Worm (Caenorhabditis elegans) whole organism, mixed stage, embryonic: Measurements from ENCODE around the gene B0252.11.

Experiments
- M03D4.4 ChIP-seq: sonication (generic microtip); optimal IDR thresholded peaks from 2 replicates; lab custom pipeline; 2017; ENCODE audit warnings: mild to moderate bottlenecking, missing genetic modification characterization, missing compliant biosample characterization
- bed-3 ChIP-seq: fragments of 200-800 bp; sonication (Bioruptor generic); optimal IDR thresholded peaks from 3 replicates; lab custom pipeline; 2018; ENCODE audit warnings: mild to moderate bottlenecking, missing genetic modification characterization, moderate library complexity, missing compliant biosample characterization
- blmp-1 ChIP-seq: fragments of 150-350 bp; optimal IDR thresholded peaks from 2 replicates; lab custom pipeline; 2014; ENCODE audit warnings: missing biosample characterization, missing genetic modification characterization
- ceh-43 ChIP-seq: fragments of 200-800 bp; sonication (Bioruptor generic); optimal IDR thresholded peaks from 2 replicates; lab custom pipeline; 2018; ENCODE audit warnings: mild to moderate bottlenecking, missing genetic modification characterization, moderate library complexity, missing compliant biosample characterization
- ces-1 ChIP-seq: fragments of 150-350 bp; optimal IDR thresholded peaks from 2 replicates; lab custom pipeline; 2014; ENCODE audit warnings: missing biosample characterization, missing genetic modification reagents, missing genetic modification characterization
- cnd-1 ChIP-seq: fragments of 200-800 bp; sonication (Bioruptor generic); optimal IDR thresholded peaks from 2 replicates; lab custom pipeline; 2018; ENCODE audit warnings: mild to moderate bottlenecking, missing genetic modification characterization, missing compliant biosample characterization
- elt-1 ChIP-seq: sonication (generic microtip); optimal IDR thresholded peaks from 2 replicates; lab custom pipeline; 2017; ENCODE audit warnings: missing genetic modification characterization, mild to moderate bottlenecking, missing compliant biosample characterization, antibody characterized with exemption, moderate library complexity, borderline replicate concordance; ENCODE audit not compliant: insufficient read depth
- elt-3 ChIP-seq: fragments of 150-350 bp; optimal IDR thresholded peaks from 2 replicates; lab custom pipeline; 2014; ENCODE audit warnings: missing biosample characterization, missing genetic modification characterization
- flh-1 ChIP-seq: fragments of 200-800 bp; sonication (Bioruptor generic); optimal IDR thresholded peaks from 2 replicates; lab custom pipeline; 2018; ENCODE audit warnings: mild to moderate bottlenecking, missing genetic modification characterization, moderate library complexity, missing compliant biosample characterization
- ham-2 ChIP-seq: fragments of 200-800 bp; sonication (Bioruptor generic); optimal IDR thresholded peaks from 2 replicates; lab custom pipeline; 2018; ENCODE audit warnings: mild to moderate bottlenecking, missing genetic modification characterization, missing compliant biosample characterization
- lin-13 ChIP-seq: fragments of 150-350 bp; optimal IDR thresholded peaks from 2 replicates; lab custom pipeline; 2014; ENCODE audit warnings: missing biosample characterization, missing genetic modification characterization
- lin-32 ChIP-seq: fragments of 200-800 bp; sonication (Bioruptor generic); optimal IDR thresholded peaks from 2 replicates; lab custom pipeline; 2018; ENCODE audit warnings: mild to moderate bottlenecking, missing genetic modification characterization, missing compliant biosample characterization
- lsy-2 ChIP-seq: fragments of 150-350 bp; optimal IDR thresholded peaks from 2 replicates; lab custom pipeline; 2014; ENCODE audit warnings: missing biosample characterization, missing genetic modification characterization
- mab-5 ChIP-seq: fragments of 150-350 bp; optimal IDR thresholded peaks from 2 replicates; lab custom pipeline; 2014; ENCODE audit warnings: missing biosample characterization, missing genetic modification characterization
- mep-1 ChIP-seq: fragments of 150-350 bp; optimal IDR thresholded peaks from 2 replicates; lab custom pipeline; 2017; ENCODE audit warnings: missing biosample characterization, missing genetic modification reagents, missing genetic modification characterization, inconsistent platforms
- mls-2 ChIP-seq: sonication (generic microtip); optimal IDR thresholded peaks from 2 replicates; lab custom pipeline; 2016; ENCODE audit warnings: mild to moderate bottlenecking, missing genetic modification characterization, moderate library complexity, missing compliant biosample characterization
- nhr-12 ChIP-seq: fragments of 150-350 bp; optimal IDR thresholded peaks from 2 replicates; lab custom pipeline; 2014; ENCODE audit warnings: missing biosample characterization, missing genetic modification characterization
- nhr-2 ChIP-seq: fragments of 150-350 bp; optimal IDR thresholded peaks from 2 replicates; lab custom pipeline; 2014; ENCODE audit warnings: missing biosample characterization, missing genetic modification characterization
- nhr-237 ChIP-seq: fragments of 150-350 bp; optimal IDR thresholded peaks from 2 replicates; lab custom pipeline; 2014; ENCODE audit warnings: missing biosample characterization, missing genetic modification characterization
- nhr-28 ChIP-seq: fragments of 150-350 bp; optimal IDR thresholded peaks from 2 replicates; lab custom pipeline; 2014; ENCODE audit warnings: missing biosample characterization, missing genetic modification characterization
- nhr-76 ChIP-seq: sonication (generic microtip); optimal IDR thresholded peaks from 2 replicates; lab custom pipeline; 2017; ENCODE audit warnings: missing biosample characterization, missing genetic modification characterization
- sem-2 ChIP-seq: fragments of 200-800 bp; sonication (Bioruptor generic); optimal IDR thresholded peaks from 2 replicates; lab custom pipeline; 2018; ENCODE audit warnings: mild to moderate bottlenecking, missing genetic modification characterization, missing compliant biosample characterization
- snpc-4 ChIP-seq: fragments of 150-350 bp; optimal IDR thresholded peaks from 2 replicates; lab custom pipeline; 2014; ENCODE audit warnings: missing biosample characterization, missing genetic modification characterization
- sptf-1 ChIP-seq: sonication (generic microtip); optimal IDR thresholded peaks from 2 replicates; lab custom pipeline; 2017; ENCODE audit warnings: mild to moderate bottlenecking, missing genetic modification characterization, moderate library complexity, missing compliant biosample characterization
- unc-120 ChIP-seq: sonication (generic microtip); optimal IDR thresholded peaks from 2 replicates; lab custom pipeline; 2017; ENCODE audit warnings: missing genetic modification characterization, missing compliant biosample characterization; ENCODE audit not compliant: poor library complexity, severe bottlenecking
- unc-62 ChIP-seq: fragments of 150-350 bp; optimal IDR thresholded peaks from 2 replicates; lab custom pipeline; 2014; ENCODE audit warnings: missing biosample characterization, missing genetic modification reagents, missing genetic modification characterization
- ztf-11 ChIP-seq: fragments of 150-350 bp; optimal IDR thresholded peaks from 2 replicates; lab custom pipeline; 2014; ENCODE audit warnings: missing biosample characterization, missing genetic modification characterization

B0252.11 gene

DNA sequence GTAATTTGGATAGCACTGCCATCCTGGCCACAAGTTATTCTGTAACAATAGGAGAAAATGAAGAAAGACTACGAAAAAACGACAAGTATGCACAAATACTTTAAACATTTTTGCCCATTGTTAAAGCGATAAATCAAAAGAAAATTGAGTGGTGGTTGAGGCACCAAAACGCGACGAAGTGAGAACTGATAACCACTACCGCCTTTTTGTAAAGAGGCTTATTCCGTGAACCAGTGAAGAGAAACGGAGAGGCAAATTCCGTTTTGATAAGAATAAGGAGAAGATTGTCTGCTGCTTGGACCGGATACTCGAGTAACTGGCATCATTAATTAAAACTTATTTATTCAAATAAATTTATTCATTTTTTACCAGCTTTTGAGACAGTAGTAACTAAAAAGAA is 33.9 kb downstream of the B0252.11 start, which contains the start of gene pmp-1:
Gene pmp-1, minus strand, starts transcription at position 39 of the 400 bp plus-strand sequence.
- TF ChIP-seq nhr-12 (tag; lab: Kevin White, UChicago) (no peak), ces-1 (GFP tag; lab: Kevin White, UChicago) (no peak)

DNA sequence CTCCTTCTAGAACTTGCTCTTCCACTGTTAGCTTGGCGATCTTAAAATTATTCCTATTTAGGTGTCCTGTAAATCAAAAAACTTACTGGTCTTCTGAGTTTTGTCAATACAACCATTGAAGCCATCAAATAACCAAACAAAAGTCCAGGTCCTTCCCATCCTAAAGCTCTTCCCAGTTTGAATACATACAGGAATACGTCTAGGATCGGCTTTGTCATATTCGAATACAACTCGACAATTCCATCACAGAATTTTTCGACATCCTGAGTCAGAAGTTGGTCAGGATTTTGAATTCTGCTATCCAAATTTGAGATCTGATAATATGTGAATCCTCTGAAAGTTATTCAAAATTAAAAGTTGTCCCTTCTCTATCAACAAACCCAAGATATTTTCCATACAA is 35.3 kb downstream of the B0252.11 start:
- no peak for TF ChIP-seq sem-2 (GFP tag; lab: Kevin White, UChicago)
- TF ChIP-seq snpc-4 (tag; lab: Kevin White, UChicago), result no peak
- no peak for TF ChIP-seq nhr-2

DNA sequence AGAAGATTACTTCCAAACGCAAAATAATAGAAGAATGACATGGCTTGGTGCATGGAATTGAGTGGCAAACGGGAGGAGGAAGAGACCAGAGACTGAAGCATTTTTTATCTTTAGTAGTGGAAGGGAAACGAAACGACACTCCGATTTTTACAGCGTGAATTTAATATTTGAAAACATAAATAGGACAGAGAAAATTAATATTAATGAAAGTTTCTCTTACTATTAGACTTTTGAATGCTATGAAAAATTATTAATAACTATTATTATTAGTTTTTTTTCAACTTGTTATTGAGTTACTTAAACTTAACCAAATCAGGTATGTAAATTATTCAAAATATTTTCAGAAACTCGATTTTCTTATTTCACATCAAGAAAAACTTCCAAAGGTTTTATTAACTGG is 37.5 kb downstream of the B0252.11 start, which contains the start of gene C44B7.7:
Gene C44B7.7, minus strand, starts transcription at position 101 of the 400 bp plus-strand sequence.
- TF ChIP-seq M03D4.4 (tag; lab: Kevin White, UChicago) (no peak), nhr-237 (no peak), blmp-1 (no peak), elt-1 (no peak), ztf-11 (tag; lab: Kevin White, UChicago) (no peak), ces-1 (GFP tag; lab: Kevin White, UChicago) (no peak), bed-3 (GFP tag; lab: Kevin White, UChicago) (no peak), lin-32 (GFP tag; lab: Kevin White, UChicago) (no peak), sptf-1 (tag; lab: Kevin White, UChicago) (no peak), ceh-43 (GFP tag; lab: Kevin White, UChicago) (no peak), snpc-4 (tag; lab: Kevin White, UChicago) (no peak)

ce11 chrII:6877881-6878280 is 39.7 kb downstream of the B0252.11 start:
- no peak for TF ChIP-seq M03D4.4 (tag; lab: Kevin White, UChicago)
- no peak for TF ChIP-seq nhr-28 (tag; lab: Kevin White, UChicago)
- TF ChIP-seq lin-13, result no peak
- no peak for TF ChIP-seq flh-1
- no peak for TF ChIP-seq mls-2 (tag; lab: Kevin White, UChicago)
- TF ChIP-seq lsy-2 (tag; lab: Kevin White, UChicago), result no peak
- no peak for TF ChIP-seq bed-3 (GFP tag; lab: Kevin White, UChicago)
- TF ChIP-seq sem-2 (GFP tag; lab: Kevin White, UChicago), result no peak
- no peak for TF ChIP-seq unc-62 (GFP tag; lab: Kevin White, UChicago)
- TF ChIP-seq nhr-12 (tag; lab: Kevin White, UChicago), result no peak
- TF ChIP-seq cnd-1, result no peak
- no peak for TF ChIP-seq mab-5
- TF ChIP-seq ham-2 (GFP tag; lab: Kevin White, UChicago), result no peak

ce11 chrII:6876957-6877356 is 40.7 kb downstream of the B0252.11 start, which contains the start of gene slc-36.5:
Gene slc-36.5, minus strand, starts transcription at chrII:6877057.
- TF ChIP-seq nhr-76 (tag; lab: Kevin White, UChicago) (no peak), mab-5 (no peak), unc-120 (tag; lab: Kevin White, UChicago) (no peak), elt-1 (no peak), nhr-2 (no peak), sem-2 (GFP tag; lab: Kevin White, UChicago) (no peak), nhr-28 (tag; lab: Kevin White, UChicago) (no peak), mls-2 (tag; lab: Kevin White, UChicago) (no peak), ham-2 (GFP tag; lab: Kevin White, UChicago) (no peak), lin-32 (GFP tag; lab: Kevin White, UChicago) (no peak)

DNA sequence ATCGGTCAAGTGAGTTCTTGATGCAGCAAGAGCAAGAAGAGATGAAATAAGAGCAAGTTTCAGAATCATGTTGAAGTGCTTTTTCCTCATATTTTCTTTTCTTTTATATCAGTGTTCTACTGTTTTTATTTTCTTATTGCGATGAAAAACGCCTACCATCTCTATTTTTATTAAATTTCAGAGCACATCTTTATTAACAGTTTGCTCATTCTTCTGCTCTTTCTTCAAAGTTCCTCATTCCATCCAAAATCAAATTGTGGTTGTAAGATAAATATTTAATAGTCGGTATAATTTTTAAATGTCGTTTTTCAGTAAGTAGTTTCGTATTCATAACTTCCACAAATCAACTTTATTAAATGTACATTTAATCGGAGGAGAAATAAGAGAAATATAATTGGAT is 45.1 kb downstream of the B0252.11 start, which contains the start of gene C44B7.5:
Gene C44B7.5, minus strand, starts transcription at position 101 of the 400 bp plus-strand sequence.
- no peak for TF ChIP-seq lsy-2 (tag; lab: Kevin White, UChicago)
- TF ChIP-seq ces-1 (GFP tag; lab: Kevin White, UChicago), result no peak
- no peak for TF ChIP-seq mep-1 (tag; lab: Kevin White, UChicago)
- no peak for TF ChIP-seq sptf-1 (tag; lab: Kevin White, UChicago)
- TF ChIP-seq nhr-28 (tag; lab: Kevin White, UChicago), result no peak
- TF ChIP-seq elt-3 (tag; lab: Kevin White, UChicago), result no peak
- TF ChIP-seq ztf-11 (tag; lab: Kevin White, UChicago), result no peak
- no peak for TF ChIP-seq bed-3 (GFP tag; lab: Kevin White, UChicago)
- no peak for TF ChIP-seq ceh-43 (GFP tag; lab: Kevin White, UChicago)
- no peak for TF ChIP-seq nhr-237
